Worm (Caenorhabditis elegans) whole organism, L4 larva: ENCODE measurements around the gene dct-18.

Experiments
- D1046.2 ChIP-seq: fragments of 200-800 bp; sonication (Bioruptor generic); IDR thresholded peaks from 2 replicates; pipeline ENCODE4 v1.3.6; 2022; ENCODE audit warnings: missing genetic modification characterization, missing compliant biosample characterization
- F10B5.3 ChIP-seq: sonication (generic microtip); optimal IDR thresholded peaks from 2 replicates; lab custom pipeline; 2016; ENCODE audit warnings: mild to moderate bottlenecking, missing genetic modification characterization, missing compliant biosample characterization
- aha-1 ChIP-seq: fragments of 150-350 bp; peaks from one replicate; lab custom pipeline; 2014; ENCODE audit warnings: missing biosample characterization, missing genetic modification characterization
- aly-2 ChIP-seq: sonication (generic microtip); optimal IDR thresholded peaks from 2 replicates; lab custom pipeline; 2018; ENCODE audit warnings: missing biosample characterization, missing genetic modification characterization
- attf-4 ChIP-seq: sonication (generic microtip); optimal IDR thresholded peaks from 3 replicates; lab custom pipeline; 2017; ENCODE audit warnings: missing biosample characterization, missing genetic modification characterization
- ceh-32 ChIP-seq: sonication (generic microtip); optimal IDR thresholded peaks from 2 replicates; lab custom pipeline; 2016; ENCODE audit warnings: mild to moderate bottlenecking, missing genetic modification characterization, missing compliant biosample characterization; ENCODE audit not compliant: poor library complexity
- ces-1 ChIP-seq: fragments of 150-350 bp; sonication (generic microtip); optimal IDR thresholded peaks from 4 replicates; lab custom pipeline; 2014; ENCODE audit warnings: missing biosample characterization, missing genetic modification reagents, missing genetic modification characterization
- cey-2 ChIP-seq: sonication (generic microtip); optimal IDR thresholded peaks from 3 replicates; lab custom pipeline; 2017; ENCODE audit warnings: missing genetic modification characterization, mild to moderate bottlenecking, missing compliant biosample characterization, antibody characterized with exemption, borderline replicate concordance; ENCODE audit not compliant: insufficient read depth
- daf-12 ChIP-seq: fragments of 150-350 bp; optimal IDR thresholded peaks from 2 replicates; lab custom pipeline; 2014; ENCODE audit warnings: missing biosample characterization, missing genetic modification reagents, missing genetic modification characterization
- daf-16 ChIP-seq, 3 experiments: sonication (generic microtip); optimal IDR thresholded peaks; 2 replicates each; lab custom pipeline; 2016 to 2017; ENCODE audit warnings: missing genetic modification characterization in 3 of 3, missing genetic modification reagents in 3 of 3, mild to moderate bottlenecking in 2 of 3, missing compliant biosample characterization in 2 of 3, missing biosample characterization in 1 of 3, moderate library complexity in 1 of 3
- dmd-6 ChIP-seq: fragments of 200-800 bp; sonication (Bioruptor generic); IDR thresholded peaks from 2 replicates; pipeline ENCODE4 v1.3.6; 2022; ENCODE audit warnings: missing genetic modification reagents, missing genetic modification characterization, missing compliant biosample characterization
- dmd-8 ChIP-seq: fragments of 200-800 bp; sonication (Bioruptor generic); IDR thresholded peaks from 2 replicates; pipeline ENCODE4 v1.3.6; 2022; ENCODE audit warnings: missing genetic modification characterization, missing compliant biosample characterization
- dpl-1 ChIP-seq: fragments of 150-350 bp; optimal IDR thresholded peaks from 2 replicates; lab custom pipeline; 2014; ENCODE audit warnings: missing biosample characterization, missing genetic modification reagents, missing genetic modification characterization
- dve-1 ChIP-seq: sonication (generic microtip); optimal IDR thresholded peaks from 2 replicates; lab custom pipeline; 2017; ENCODE audit warnings: antibody characterized with exemption, mild to moderate bottlenecking, missing genetic modification characterization, missing compliant biosample characterization; ENCODE audit not compliant: insufficient read depth
- hlh-11 ChIP-seq: fragments of 200-800 bp; sonication (Bioruptor generic); optimal IDR thresholded peaks from 2 replicates; lab custom pipeline; 2018; ENCODE audit warnings: mild to moderate bottlenecking, missing genetic modification characterization, missing compliant biosample characterization
- lir-3 ChIP-seq: sonication (generic microtip); optimal IDR thresholded peaks from 2 replicates; lab custom pipeline; 2016; ENCODE audit warnings: mild to moderate bottlenecking, missing genetic modification characterization, missing compliant biosample characterization
- lsy-2 ChIP-seq, 2 experiments: fragments of 150-350 bp in 1 of 2; sonication (generic microtip) in 1 of 2; optimal IDR thresholded peaks; 2 replicates each; lab custom pipeline; 2014 to 2017; ENCODE audit warnings: missing biosample characterization in 2 of 2, missing genetic modification characterization in 2 of 2
- madf-9 ChIP-seq: fragments of 200-800 bp; sonication (Bioruptor generic); conservative IDR thresholded peaks from 2 replicates; pipeline ENCODE4 v1.3.6; 2022; ENCODE audit warnings: missing genetic modification reagents, missing genetic modification characterization, missing compliant biosample characterization
- mes-2 ChIP-seq: sonication (generic microtip); optimal IDR thresholded peaks from 2 replicates; lab custom pipeline; 2016; ENCODE audit warnings: missing genotype, mild to moderate bottlenecking, missing genetic modification characterization, missing compliant biosample characterization; ENCODE audit not compliant: poor library complexity, severe bottlenecking
- nhr-11 ChIP-seq: fragments of 150-350 bp; optimal IDR thresholded peaks from 2 replicates; lab custom pipeline; 2014; ENCODE audit warnings: missing biosample characterization, missing genetic modification characterization
- nhr-237 ChIP-seq: sonication (generic microtip); optimal IDR thresholded peaks from 2 replicates; lab custom pipeline; 2017; ENCODE audit warnings: missing biosample characterization, missing genetic modification characterization
- nhr-25 ChIP-seq: sonication (generic microtip); optimal IDR thresholded peaks from 2 replicates; lab custom pipeline; 2017; ENCODE audit warnings: missing genetic modification characterization, mild to moderate bottlenecking, missing compliant biosample characterization, antibody characterized with exemption, moderate library complexity, borderline replicate concordance; ENCODE audit not compliant: insufficient read depth
- nhr-28 ChIP-seq: fragments of 150-350 bp; optimal IDR thresholded peaks from 2 replicates; lab custom pipeline; 2014; ENCODE audit warnings: missing biosample characterization, missing genetic modification characterization
- nhr-41 ChIP-seq: fragments of 200-800 bp; sonication (Bioruptor generic); IDR thresholded peaks from 2 replicates; pipeline ENCODE4 v1.3.6; 2022; ENCODE audit warnings: missing genetic modification reagents, missing genetic modification characterization, missing compliant biosample characterization
- nhr-77 ChIP-seq: fragments of 150-350 bp; optimal IDR thresholded peaks from 2 replicates; lab custom pipeline; 2014; ENCODE audit warnings: missing biosample characterization, missing genetic modification characterization
- pha-4 ChIP-seq, 2 experiments: fragments of 150-350 bp in 1 of 2; fragments of 200-800 bp in 1 of 2; sonication (Bioruptor generic) in 1 of 2; IDR thresholded peaks in 1 of 2; optimal IDR thresholded peaks in 1 of 2; 2 replicates each; pipeline versions ENCODE4 v1.3.6 to Lab custom; 2014 to 2022; ENCODE audit warnings: missing genetic modification characterization in 2 of 2, missing genetic modification reagents in 2 of 2, missing biosample characterization in 1 of 2, missing compliant biosample characterization in 1 of 2
- php-3 ChIP-seq: fragments of 200-800 bp; sonication (Bioruptor generic); IDR thresholded peaks from 2 replicates; pipeline ENCODE4 v1.3.6; 2022; ENCODE audit warnings: missing genetic modification reagents, missing genetic modification characterization, missing compliant biosample characterization
- pqm-1 ChIP-seq: sonication (generic microtip); optimal IDR thresholded peaks from 2 replicates; lab custom pipeline; 2017; ENCODE audit warnings: missing biosample characterization, missing genetic modification characterization
- set-16 ChIP-seq: fragments of 200-800 bp; sonication (Bioruptor generic); IDR thresholded peaks from 2 replicates; pipeline ENCODE4 v1.3.6; 2022; ENCODE audit warnings: missing genetic modification reagents, missing genetic modification characterization, missing compliant biosample characterization
- snpc-1.2 ChIP-seq: fragments of 200-800 bp; sonication (Bioruptor generic); IDR thresholded peaks from 2 replicates; pipeline ENCODE4 v1.3.6; 2022; ENCODE audit warnings: missing genetic modification reagents, missing genetic modification characterization, missing compliant biosample characterization
- spr-3 ChIP-seq: fragments of 200-800 bp; sonication (Bioruptor generic); optimal IDR thresholded peaks from 2 replicates; lab custom pipeline; 2018; ENCODE audit warnings: mild to moderate bottlenecking, missing genetic modification characterization, missing compliant biosample characterization
- tra-1 ChIP-seq: fragments of 200-800 bp; sonication (Bioruptor generic); IDR thresholded peaks from 2 replicates; pipeline ENCODE4 v1.3.6; 2022; ENCODE audit warnings: missing genetic modification reagents, missing genetic modification characterization, missing compliant biosample characterization
- unc-39 ChIP-seq: sonication (generic microtip); optimal IDR thresholded peaks from 2 replicates; lab custom pipeline; 2017; ENCODE audit warnings: missing biosample characterization, missing genetic modification characterization
- unc-62 ChIP-seq, 3 experiments: fragments of 150-350 bp in 1 of 3; sonication (generic microtip); optimal IDR thresholded peaks in 2 of 3; peaks in 1 of 3; 1 replicate in 1 of 3; 2 replicates in 2 of 3; lab custom pipeline; 2014 to 2017; ENCODE audit warnings: missing biosample characterization in 3 of 3, missing genetic modification characterization in 3 of 3, missing genetic modification reagents in 3 of 3, missing genotype in 1 of 3
- zip-2 ChIP-seq: fragments of 150-350 bp; optimal IDR thresholded peaks from 2 replicates; lab custom pipeline; 2014; ENCODE audit warnings: missing biosample characterization, missing genetic modification characterization
- ztf-11 ChIP-seq: fragments of 150-350 bp; optimal IDR thresholded peaks from 2 replicates; lab custom pipeline; 2014; ENCODE audit warnings: missing biosample characterization, missing genetic modification characterization

The dct-18 gene

ce11 chrII:12896666-12897065 is 35.0 kb upstream of the dct-18 start:
- no peak for TF ChIP-seq php-3 (GFP tag; lab: Robert Waterston, UW)
- no peak for TF ChIP-seq nhr-11 (tag; lab: Kevin White, UChicago)
- no peak for TF ChIP-seq aly-2 (tag; lab: Kevin White, UChicago)
- TF ChIP-seq set-16 (GFP tag; lab: Robert Waterston, UW): peak; percentile 56
- no peak for TF ChIP-seq ztf-11 (tag; lab: Kevin White, UChicago)

DNA sequence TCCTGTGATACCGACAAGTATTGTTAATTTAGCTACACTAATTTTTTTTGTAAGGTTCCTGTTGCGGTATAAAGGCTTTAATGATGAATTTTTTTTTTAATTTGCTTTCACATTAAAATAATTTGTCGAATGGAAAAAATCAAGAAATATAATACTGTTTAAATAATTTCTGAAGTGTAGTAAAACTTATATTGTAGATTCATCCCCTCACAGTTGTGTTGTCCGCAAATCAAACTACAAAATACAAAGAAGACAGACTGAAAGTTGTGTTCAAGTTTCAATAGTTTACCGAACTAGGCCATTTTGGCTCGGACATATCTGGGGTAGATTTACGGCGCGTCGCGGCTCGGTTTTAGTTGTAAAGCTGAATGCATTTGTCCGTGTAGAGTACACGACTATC is 34.3 kb upstream of the dct-18 start:
- TF ChIP-seq nhr-237 (tag; lab: Kevin White, UChicago) (no peak), ceh-32 (tag; lab: Kevin White, UChicago) (no peak), nhr-77 (tag; lab: Kevin White, UChicago) (peak; percentile 42), pha-4 (GFP tag; IDR thresholded peaks at IDR 0.05; lab: Robert Waterston, UW) (no peak), pha-4 (tag; optimal IDR thresholded peaks at IDR 0.05; lab: Kevin White, UChicago) (no peak), snpc-1.2 (GFP tag; lab: Robert Waterston, UW) (no peak), daf-12 (tag; lab: Kevin White, UChicago) (no peak), unc-39 (tag; lab: Kevin White, UChicago) (no peak), aha-1 (tag; lab: Kevin White, UChicago) (peak; percentile 93), D1046.2 (GFP tag; lab: Robert Waterston, UW) (no peak), dmd-8 (GFP tag; lab: Robert Waterston, UW) (no peak), nhr-41 (GFP tag; lab: Robert Waterston, UW) (no peak), daf-16 (GFP tag; optimal IDR thresholded peaks at IDR 0.05; lab: Kevin White, UChicago) (no peak), daf-16 (tag; optimal IDR thresholded peaks at IDR 0.05; lab: Kevin White, UChicago) (no peak), mes-2 (tag; lab: Kevin White, UChicago) (peak; percentile 2), attf-4 (no peak), dpl-1 (GFP tag; lab: Kevin White, UChicago) (no peak), dve-1 (no peak), spr-3 (GFP tag; lab: Kevin White, UChicago) (no peak)

DNA sequence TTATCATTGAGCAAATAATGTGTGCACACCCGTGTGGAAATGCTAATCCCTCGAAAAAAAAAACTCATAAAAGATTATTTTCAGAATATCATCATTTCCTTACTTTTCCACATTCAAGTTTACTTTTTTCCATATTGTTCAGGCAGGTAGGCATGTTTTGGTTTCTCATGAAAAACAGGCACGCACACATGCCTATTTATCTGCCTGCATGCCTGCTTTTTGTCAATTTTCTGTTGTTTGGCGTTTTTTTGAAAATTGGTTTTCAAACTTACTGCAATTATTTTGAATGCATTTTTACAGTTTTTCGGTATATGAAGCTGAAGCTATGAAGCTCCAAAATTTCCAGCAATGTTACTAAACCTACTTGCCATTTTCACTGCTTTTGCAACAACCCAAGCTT is 33.7 kb upstream of the dct-18 start, which contains the start of gene clec-64:
Gene clec-64, plus strand, starts transcription at position 301 of the 400 bp plus-strand sequence.
- TF ChIP-seq nhr-25 (tag; lab: Kevin White, UChicago): no peak

ce11 chrII:12901025-12901424 is 30.6 kb upstream of the dct-18 start, which contains the start of gene clec-65:
Gene clec-65 (plus strand): TSS chrII:12901325.
- TF ChIP-seq pqm-1 (tag; lab: Kevin White, UChicago) (peak; percentile 47), madf-9 (no peak), nhr-28 (peak; percentile 39), tra-1 (GFP tag; lab: Robert Waterston, UW) (no peak), ces-1 (GFP tag; lab: Kevin White, UChicago) (no peak), lsy-2 (tag; optimal IDR thresholded peaks at IDR 0.05; lab: Kevin White, UChicago) (no peak), lir-3 (tag; lab: Kevin White, UChicago) (no peak), cey-2 (tag; lab: Kevin White, UChicago) (no peak), unc-62 (GFP tag; optimal IDR thresholded peaks at IDR 0.05 in 1 of 2; lab: Kevin White, UChicago) (no peak), unc-62 (tag; optimal IDR thresholded peaks at IDR 0.05; lab: Kevin White, UChicago) (no peak), F10B5.3 (tag; lab: Kevin White, UChicago) (no peak), hlh-11 (tag; lab: Kevin White, UChicago) (peak; percentile 2), zip-2 (tag; lab: Kevin White, UChicago) (no peak), dmd-6 (GFP tag; lab: Robert Waterston, UW) (peak; percentile 12; the same call in 1 of the 2 replicates)
